Worm (Caenorhabditis elegans) whole organism, L1 larva: ENCODE measurements around the gene gmps-1.
A peak's percentile ranks its signal among the peaks of the same experiment; 100 is the strongest.

Experiments
- C04F5.9 ChIP-seq: sonication (generic microtip); optimal IDR thresholded peaks from 2 replicates; lab custom pipeline; 2016; ENCODE audit warnings: missing genetic modification characterization, missing compliant biosample characterization
- C16A3.4 ChIP-seq: fragments of 150-350 bp; optimal IDR thresholded peaks from 2 replicates; lab custom pipeline; 2014; ENCODE audit warnings: missing biosample characterization, missing genetic modification characterization
- F16B12.6 ChIP-seq: fragments of 150-350 bp; optimal IDR thresholded peaks from 2 replicates; lab custom pipeline; 2014; ENCODE audit warnings: missing biosample characterization, missing genetic modification characterization
- aly-2 ChIP-seq: fragments of 150-350 bp; optimal IDR thresholded peaks from 2 replicates; lab custom pipeline; 2014; ENCODE audit warnings: missing biosample characterization, missing genetic modification characterization
- ama-1 ChIP-seq: fragments of 150-350 bp; optimal IDR thresholded peaks from 2 replicates; lab custom pipeline; 2014
- ceh-8 ChIP-seq: fragments of 200-800 bp; sonication (Bioruptor generic); optimal IDR thresholded peaks from 2 replicates; lab custom pipeline; 2018; ENCODE audit warnings: mild to moderate bottlenecking, missing genetic modification characterization, moderate library complexity, missing compliant biosample characterization
- ceh-82 ChIP-seq, 3 experiments: fragments of 150-350 bp in 1 of 3; sonication (generic microtip) in 2 of 3; optimal IDR thresholded peaks; 2 replicates each; lab custom pipeline; 2014 to 2017; ENCODE audit warnings: missing biosample characterization in 3 of 3, missing genetic modification characterization in 3 of 3
- ceh-88 ChIP-seq: fragments of 200-800 bp; sonication (Bioruptor generic); IDR thresholded peaks from 2 replicates; pipeline ENCODE4 v1.3.6; 2022; ENCODE audit warnings: missing genetic modification characterization, missing compliant biosample characterization
- ceh-90 ChIP-seq: sonication (generic microtip); optimal IDR thresholded peaks from 2 replicates; lab custom pipeline; 2016; ENCODE audit warnings: missing genetic modification characterization, missing compliant biosample characterization
- ces-1 ChIP-seq: fragments of 150-350 bp; optimal IDR thresholded peaks from 2 replicates; lab custom pipeline; 2014; ENCODE audit warnings: missing biosample characterization, missing genetic modification reagents, missing genetic modification characterization
- dpl-1 ChIP-seq, 3 experiments: fragments of 150-350 bp in 2 of 3; sonication (generic microtip) in 1 of 3; optimal IDR thresholded peaks; 2 replicates each; lab custom pipeline; 2014 to 2017; ENCODE audit warnings: missing biosample characterization in 3 of 3, missing genetic modification characterization in 3 of 3, missing genetic modification reagents in 3 of 3
- efl-1 ChIP-seq, 4 experiments: fragments of 150-350 bp; optimal IDR thresholded peaks in 3 of 4; peaks in 1 of 4; 1 replicate in 1 of 4; 2 replicates in 3 of 4; lab custom pipeline; 2014; ENCODE audit warnings: missing biosample characterization in 2 of 4, missing genetic modification characterization in 2 of 4, missing genetic modification reagents in 2 of 4
- efl-3 ChIP-seq: fragments of 200-800 bp; sonication (Bioruptor generic); optimal IDR thresholded peaks from 2 replicates; lab custom pipeline; 2018; ENCODE audit warnings: mild to moderate bottlenecking, missing genetic modification characterization, missing compliant biosample characterization
- egl-13 ChIP-seq: sonication (generic microtip); optimal IDR thresholded peaks from 2 replicates; lab custom pipeline; 2016; ENCODE audit warnings: missing genotype, missing genetic modification reagents, missing genetic modification characterization, missing compliant biosample characterization
- elt-2 ChIP-seq: sonication (generic microtip); optimal IDR thresholded peaks from 2 replicates; lab custom pipeline; 2016; ENCODE audit warnings: missing genetic modification characterization, mild to moderate bottlenecking, inconsistent platforms, missing compliant biosample characterization, missing genetic modification reagents
- elt-3 ChIP-seq, 6 experiments: fragments of 150-350 bp in 1 of 6; sonication (generic microtip); optimal IDR thresholded peaks; 2 replicates each; lab custom pipeline; 2017 to 2018; ENCODE audit warnings: missing biosample characterization in 6 of 6, missing genetic modification characterization in 6 of 6, inconsistent platforms in 1 of 6
- fkh-10 ChIP-seq: sonication (generic microtip); optimal IDR thresholded peaks from 2 replicates; lab custom pipeline; 2017; ENCODE audit warnings: missing biosample characterization, missing genetic modification reagents, missing genetic modification characterization
- fos-1 ChIP-seq: fragments of 150-350 bp; optimal IDR thresholded peaks from 2 replicates; lab custom pipeline; 2014; ENCODE audit warnings: missing biosample characterization, missing genetic modification characterization
- grh-1 ChIP-seq: fragments of 200-800 bp; sonication (Bioruptor generic); IDR thresholded peaks from 2 replicates; pipeline ENCODE4 v1.3.6; 2022; ENCODE audit warnings: missing genetic modification reagents, missing genetic modification characterization, missing compliant biosample characterization
- hlh-17 ChIP-seq: fragments of 200-800 bp; sonication (Bioruptor generic); optimal IDR thresholded peaks from 2 replicates; lab custom pipeline; 2018; ENCODE audit warnings: missing genetic modification characterization, mild to moderate bottlenecking, missing compliant biosample characterization, moderate library complexity, borderline replicate concordance
- irx-1 ChIP-seq: sonication (generic microtip); optimal IDR thresholded peaks from 2 replicates; lab custom pipeline; 2016; ENCODE audit warnings: missing genetic modification characterization, missing compliant biosample characterization
- isw-1 ChIP-seq: fragments of 200-800 bp; sonication (Bioruptor generic); IDR thresholded peaks from 2 replicates; pipeline ENCODE4 v1.3.6; 2022; ENCODE audit warnings: missing genetic modification characterization, missing compliant biosample characterization
- jun-1 ChIP-seq: fragments of 150-350 bp; optimal IDR thresholded peaks from 2 replicates; lab custom pipeline; 2014; ENCODE audit warnings: missing biosample characterization, missing genetic modification reagents, missing genetic modification characterization
- lin-14 ChIP-seq: fragments of 200-800 bp; sonication (Bioruptor generic); optimal IDR thresholded peaks from 2 replicates; lab custom pipeline; 2018; ENCODE audit warnings: mild to moderate bottlenecking, missing genetic modification characterization, moderate library complexity, missing compliant biosample characterization
- lin-15B ChIP-seq: fragments of 150-350 bp; sonication (generic microtip); optimal IDR thresholded peaks from 3 replicates; lab custom pipeline; 2014; ENCODE audit warnings: missing biosample characterization, missing genetic modification characterization
- lin-35 ChIP-seq, 2 experiments: fragments of 150-350 bp; optimal IDR thresholded peaks; 2 replicates each; lab custom pipeline; 2014; ENCODE audit warnings: missing biosample characterization in 2 of 2, missing genetic modification characterization in 2 of 2, missing genetic modification reagents in 2 of 2
- lin-39 ChIP-seq: fragments of 150-350 bp; optimal IDR thresholded peaks from 2 replicates; lab custom pipeline; 2014; ENCODE audit warnings: missing biosample characterization, missing genetic modification reagents, missing genetic modification characterization
- lsy-2 ChIP-seq, 2 experiments: fragments of 150-350 bp; optimal IDR thresholded peaks; 2 replicates each; lab custom pipeline; 2014; ENCODE audit warnings: missing biosample characterization in 2 of 2, missing genetic modification characterization in 2 of 2
- mdl-1 ChIP-seq, 2 experiments: fragments of 150-350 bp; optimal IDR thresholded peaks; 2 replicates each; lab custom pipeline; 2014 to 2017; ENCODE audit warnings: missing biosample characterization in 2 of 2, missing genetic modification characterization in 2 of 2, inconsistent platforms in 1 of 2
- nhr-20 ChIP-seq: sonication (generic microtip); optimal IDR thresholded peaks from 2 replicates; lab custom pipeline; 2016; ENCODE audit warnings: mild to moderate bottlenecking, missing genetic modification characterization, missing compliant biosample characterization
- nhr-28 ChIP-seq: fragments of 150-350 bp; optimal IDR thresholded peaks from 2 replicates; lab custom pipeline; 2014; ENCODE audit warnings: missing biosample characterization, missing genetic modification characterization
- nhr-47 ChIP-seq: sonication (generic microtip); optimal IDR thresholded peaks from 2 replicates; lab custom pipeline; 2016; ENCODE audit warnings: mild to moderate bottlenecking, missing genetic modification characterization, moderate library complexity, missing compliant biosample characterization
- nhr-71 ChIP-seq: sonication (generic microtip); optimal IDR thresholded peaks from 2 replicates; lab custom pipeline; 2016; ENCODE audit warnings: mild to moderate bottlenecking, missing genetic modification characterization, moderate library complexity, missing compliant biosample characterization
- nhr-77 ChIP-seq: fragments of 150-350 bp; optimal IDR thresholded peaks from 2 replicates; lab custom pipeline; 2014; ENCODE audit warnings: missing biosample characterization, missing genetic modification characterization
- nhr-90 ChIP-seq: sonication (generic microtip); optimal IDR thresholded peaks from 2 replicates; lab custom pipeline; 2016; ENCODE audit warnings: mild to moderate bottlenecking, missing genetic modification characterization, missing compliant biosample characterization; ENCODE audit not compliant: poor library complexity
- pqm-1 ChIP-seq: sonication (generic microtip); optimal IDR thresholded peaks from 3 replicates; lab custom pipeline; 2017; ENCODE audit warnings: missing biosample characterization, missing genetic modification characterization
- skn-1 ChIP-seq: fragments of 150-350 bp; optimal IDR thresholded peaks from 2 replicates; lab custom pipeline; 2014; ENCODE audit warnings: missing biosample characterization, missing genetic modification characterization
- snpc-4 ChIP-seq: fragments of 150-350 bp; optimal IDR thresholded peaks from 2 replicates; lab custom pipeline; 2014; ENCODE audit warnings: missing biosample characterization, missing genetic modification characterization
- snu-23 ChIP-seq: sonication (generic microtip); optimal IDR thresholded peaks from 2 replicates; lab custom pipeline; 2016; ENCODE audit warnings: missing genetic modification characterization, missing compliant biosample characterization
- sox-4 ChIP-seq: sonication (generic microtip); optimal IDR thresholded peaks from 2 replicates; lab custom pipeline; 2016; ENCODE audit warnings: missing genetic modification characterization, missing compliant biosample characterization
- sptf-1 ChIP-seq: fragments of 150-350 bp; optimal IDR thresholded peaks from 2 replicates; lab custom pipeline; 2014; ENCODE audit warnings: missing biosample characterization, missing genetic modification characterization
- tbx-2 ChIP-seq: sonication (generic microtip); optimal IDR thresholded peaks from 2 replicates; lab custom pipeline; 2016; ENCODE audit warnings: missing genetic modification characterization, missing compliant biosample characterization
- tlp-1 ChIP-seq: fragments of 150-350 bp; optimal IDR thresholded peaks from 2 replicates; lab custom pipeline; 2014; ENCODE audit warnings: missing biosample characterization, missing genetic modification characterization
- unc-86 ChIP-seq: sonication (generic microtip); optimal IDR thresholded peaks from 2 replicates; lab custom pipeline; 2016; ENCODE audit warnings: missing genetic modification characterization, missing compliant biosample characterization
- vab-15 ChIP-seq: sonication (generic microtip); optimal IDR thresholded peaks from 2 replicates; lab custom pipeline; 2017; ENCODE audit warnings: missing genotype, mild to moderate bottlenecking, missing genetic modification characterization, missing compliant biosample characterization
- ztf-11 ChIP-seq, 2 experiments: sonication (generic microtip); optimal IDR thresholded peaks; 2 replicates each; lab custom pipeline; 2016 to 2017; ENCODE audit warnings: missing genetic modification characterization in 2 of 2, missing biosample characterization in 1 of 2, missing compliant biosample characterization in 1 of 2
- ztf-4 ChIP-seq: fragments of 150-350 bp; optimal IDR thresholded peaks from 2 replicates; lab custom pipeline; 2014; ENCODE audit warnings: missing biosample characterization, missing genetic modification characterization

Gene gmps-1

ce11 chrII:10834717-10835116 lies 33.8 kb downstream of the gmps-1 start:
- TF ChIP-seq F16B12.6 (tag; lab: Kevin White, UChicago) (no peak), vab-15 (no peak), C04F5.9 (tag; lab: Kevin White, UChicago) (no peak), pqm-1 (tag; lab: Kevin White, UChicago) (no peak), fos-1 (tag; lab: Kevin White, UChicago) (no peak), fkh-10 (no peak), ceh-88 (GFP tag; lab: Robert Waterston, UW) (no peak), aly-2 (tag; lab: Kevin White, UChicago) (no peak), jun-1 (tag; lab: Kevin White, UChicago) (no peak), isw-1 (GFP tag; lab: Robert Waterston, UW) (no peak), nhr-77 (no peak), sptf-1 (tag; lab: Kevin White, UChicago) (no peak), nhr-28 (tag; lab: Kevin White, UChicago) (no peak), nhr-90 (tag; lab: Kevin White, UChicago) (no peak), ces-1 (no peak), sox-4 (tag; lab: Kevin White, UChicago) (no peak), ztf-11 (tag; optimal IDR thresholded peaks at IDR 0.05; lab: Kevin White, UChicago) (no peak)
- TF ChIP-seq, all 84 proteins: peak for 0

- no peak for TF ChIP-seq egl-13 (tag; lab: Kevin White, UChicago)
- no peak for TF ChIP-seq grh-1 (GFP tag; lab: Robert Waterston, UW)
- TF ChIP-seq ama-1 (lab: Kevin White, UChicago): no peak
- TF ChIP-seq efl-3 (GFP tag; lab: Kevin White, UChicago): no peak
- TF ChIP-seq lin-15B: no peak
These were observed 38.9 kb downstream of the gmps-1 start for ce11 chrII:10829572-10829971.

- TF ChIP-seq hlh-17 (GFP tag; lab: Kevin White, UChicago) (no peak), lin-35 (GFP tag; optimal IDR thresholded peaks at IDR 0.05; lab: Kevin White, UChicago) (no peak), ceh-8 (GFP tag; lab: Kevin White, UChicago) (no peak), irx-1 (tag; lab: Kevin White, UChicago) (no peak), nhr-20 (tag; lab: Kevin White, UChicago) (no peak), ceh-90 (tag; lab: Kevin White, UChicago) (no peak), mdl-1 (tag; optimal IDR thresholded peaks at IDR 0.05; lab: Kevin White, UChicago) (no peak), snu-23 (no peak), nhr-71 (tag; lab: Kevin White, UChicago) (peak; percentile 14), lin-39 (tag; lab: Kevin White, UChicago) (no peak), lin-14 (peak; percentile 47), dpl-1 (GFP tag; optimal IDR thresholded peaks at IDR 0.05; lab: Kevin White, UChicago) (no peak), ceh-88 (GFP tag; lab: Robert Waterston, UW) (no peak), unc-86 (tag; lab: Kevin White, UChicago) (peak; percentile 41), ztf-4 (tag; lab: Kevin White, UChicago) (no peak), elt-2 (tag; lab: Kevin White, UChicago) (no peak), efl-1 (optimal IDR thresholded peaks at IDR 0.05; lab: Kevin White, UChicago) (no peak), efl-1 (GFP tag; optimal IDR thresholded peaks at IDR 0.05 in 1 of 2; lab: Kevin White, UChicago) (no peak), nhr-28 (tag; lab: Kevin White, UChicago) (no peak), pqm-1 (tag; lab: Kevin White, UChicago) (no peak), C16A3.4 (no peak), lsy-2 (tag; optimal IDR thresholded peaks at IDR 0.05; lab: Kevin White, UChicago) (no peak), snpc-4 (tag; lab: Kevin White, UChicago) (no peak), skn-1 (tag; lab: Kevin White, UChicago) (no peak), tbx-2 (tag; lab: Kevin White, UChicago) (no peak), nhr-47 (tag; lab: Kevin White, UChicago) (peak; percentile 28), elt-3 (tag; optimal IDR thresholded peaks at IDR 0.05; lab: Kevin White, UChicago) (no peak), ceh-82 (tag; optimal IDR thresholded peaks at IDR 0.05; lab: Kevin White, UChicago) (no peak), tlp-1 (no peak)
These were observed 39.4 kb downstream of the gmps-1 start, which contains the start of gene VM106R.1 for ce11 chrII:10829081-10829480. VM106R.1 (minus strand) TSS chrII:10829181.
